Worm (Caenorhabditis elegans) whole organism, L2 larva: Measurements from ENCODE around the gene F53F1.3.

Experiments used
- R02D3.7 ChIP-seq: fragments of 150-350 bp; optimal IDR thresholded peaks from 2 replicates; lab custom pipeline; 2014; ENCODE audit warnings: missing biosample characterization, missing genetic modification characterization
- blmp-1 ChIP-seq: sonication (generic microtip); optimal IDR thresholded peaks from 2 replicates; lab custom pipeline; 2017; ENCODE audit warnings: missing genetic modification characterization, mild to moderate bottlenecking, missing compliant biosample characterization, antibody characterized with exemption, moderate library complexity; ENCODE audit not compliant: insufficient read depth
- ceh-82 ChIP-seq: fragments of 150-350 bp; optimal IDR thresholded peaks from 2 replicates; lab custom pipeline; 2014; ENCODE audit warnings: missing biosample characterization, missing genetic modification characterization
- elt-3 ChIP-seq: sonication (generic microtip); optimal IDR thresholded peaks from 2 replicates; lab custom pipeline; 2017; ENCODE audit warnings: missing biosample characterization, missing genetic modification characterization
- lsy-2 ChIP-seq, 2 experiments: fragments of 150-350 bp in 1 of 2; sonication (generic microtip) in 1 of 2; optimal IDR thresholded peaks; 2 replicates each; lab custom pipeline; 2014 to 2017; ENCODE audit warnings: missing biosample characterization in 2 of 2, missing genetic modification characterization in 2 of 2
- mbf-1 ChIP-seq: sonication (generic microtip); optimal IDR thresholded peaks from 2 replicates; lab custom pipeline; 2017; ENCODE audit warnings: missing biosample characterization, missing genetic modification characterization
- nhr-11 ChIP-seq: fragments of 150-350 bp; optimal IDR thresholded peaks from 2 replicates; lab custom pipeline; 2014; ENCODE audit warnings: missing biosample characterization, missing genetic modification characterization
- skn-1 ChIP-seq: sonication (generic microtip); optimal IDR thresholded peaks from 2 replicates; lab custom pipeline; 2017; ENCODE audit warnings: missing biosample characterization, missing genetic modification characterization
- unc-62 ChIP-seq: fragments of 150-350 bp; optimal IDR thresholded peaks from 2 replicates; lab custom pipeline; 2014; ENCODE audit warnings: missing biosample characterization, missing genetic modification reagents, missing genetic modification characterization

ce11 chrV:13407913-13408312 is at the start of gene F53F1.3:
- TF ChIP-seq blmp-1 (tag; lab: Kevin White, UChicago) = no peak
- TF ChIP-seq skn-1 (tag; lab: Kevin White, UChicago) = no peak
- TF ChIP-seq mbf-1 = no peak
- no peak for TF ChIP-seq nhr-11
- TF ChIP-seq elt-3 = no peak
- no peak for TF ChIP-seq unc-62 (GFP tag; lab: Kevin White, UChicago)
- TF ChIP-seq lsy-2 (tag; optimal IDR thresholded peaks at IDR 0.05; lab: Kevin White, UChicago) = no peak
- TF ChIP-seq R02D3.7 (tag; lab: Kevin White, UChicago) = no peak
- TF ChIP-seq ceh-82 (tag; lab: Kevin White, UChicago) = no peak
